Worm (Caenorhabditis elegans) whole organism, young adult: ENCODE results near the gene T13C5.7.

Source experiments
- C06A6.2 ChIP-seq: fragments of 200-800 bp; sonication (Bioruptor generic); conservative IDR thresholded peaks from 2 replicates; pipeline ENCODE4 v1.3.6; 2022; ENCODE audit warnings: missing genetic modification characterization, missing compliant biosample characterization
- C17E4.6 ChIP-seq: fragments of 200-800 bp; sonication (Bioruptor generic); IDR thresholded peaks from 2 replicates; pipeline ENCODE4 v1.3.6; 2022; ENCODE audit warnings: missing genetic modification reagents, missing genetic modification characterization, missing compliant biosample characterization
- D2030.7 ChIP-seq: fragments of 200-800 bp; sonication (Bioruptor generic); IDR thresholded peaks from 2 replicates; pipeline ENCODE4 v1.3.6; 2022; ENCODE audit warnings: missing genetic modification reagents, missing genetic modification characterization, missing compliant biosample characterization
- F23B12.7 ChIP-seq: sonication (generic microtip); optimal IDR thresholded peaks from 2 replicates; lab custom pipeline; 2017; ENCODE audit warnings: missing genetic modification characterization, mild to moderate bottlenecking, missing compliant biosample characterization, antibody characterized with exemption, moderate library complexity; ENCODE audit not compliant: insufficient read depth
- F37B4.10 ChIP-seq: fragments of 200-800 bp; sonication (Bioruptor generic); IDR thresholded peaks from 2 replicates; pipeline ENCODE4 v1.3.6; 2022; ENCODE audit warnings: missing genetic modification characterization, missing compliant biosample characterization
- F57C9.4 ChIP-seq: sonication (generic microtip); optimal IDR thresholded peaks from 2 replicates; lab custom pipeline; 2017; ENCODE audit warnings: mild to moderate bottlenecking, missing genetic modification characterization, missing compliant biosample characterization
- Y53G8AR.9 ChIP-seq: fragments of 200-800 bp; sonication (Bioruptor generic); conservative IDR thresholded peaks from 2 replicates; pipeline ENCODE4 v1.3.6; 2022; ENCODE audit warnings: missing genetic modification reagents, missing genetic modification characterization, missing compliant biosample characterization
- attf-3 ChIP-seq: fragments of 200-800 bp; sonication (Bioruptor generic); conservative IDR thresholded peaks from 2 replicates; pipeline ENCODE4 v1.3.6; 2022; ENCODE audit warnings: missing genetic modification reagents, missing genetic modification characterization, missing compliant biosample characterization
- attf-6 ChIP-seq: fragments of 200-800 bp; sonication (Bioruptor generic); IDR thresholded peaks from 2 replicates; pipeline ENCODE4 v1.3.6; 2022; ENCODE audit warnings: missing genetic modification reagents, missing genetic modification characterization, missing compliant biosample characterization
- bed-2 ChIP-seq: fragments of 200-800 bp; sonication (Bioruptor generic); IDR thresholded peaks from 2 replicates; pipeline ENCODE4 v1.3.6; 2022; ENCODE audit warnings: missing genetic modification reagents, missing genetic modification characterization, missing compliant biosample characterization
- cebp-2 ChIP-seq: fragments of 200-800 bp; sonication (Bioruptor generic); IDR thresholded peaks from 2 replicates; pipeline ENCODE4 v1.3.6; 2022; ENCODE audit warnings: missing genetic modification characterization, missing compliant biosample characterization
- ceh-40 ChIP-seq: fragments of 200-800 bp; sonication (Bioruptor generic); IDR thresholded peaks from 2 replicates; pipeline ENCODE4 v1.3.6; 2022; ENCODE audit warnings: missing genetic modification characterization, missing compliant biosample characterization
- ceh-91 ChIP-seq: fragments of 200-800 bp; sonication (Bioruptor generic); IDR thresholded peaks from 2 replicates; pipeline ENCODE4 v1.3.6; 2022; ENCODE audit warnings: missing genetic modification reagents, missing genetic modification characterization, missing compliant biosample characterization
- chd-7 ChIP-seq: sonication (generic microtip); optimal IDR thresholded peaks from 2 replicates; lab custom pipeline; 2016; ENCODE audit warnings: mild to moderate bottlenecking, missing genetic modification characterization, moderate library complexity, missing compliant biosample characterization
- dpff-1 ChIP-seq: sonication (generic microtip); optimal IDR thresholded peaks from 2 replicates; lab custom pipeline; 2017; ENCODE audit warnings: mild to moderate bottlenecking, missing genetic modification characterization, missing compliant biosample characterization
- dpl-1 ChIP-seq: fragments of 150-350 bp; optimal IDR thresholded peaks from 2 replicates; lab custom pipeline; 2014; ENCODE audit warnings: missing biosample characterization, missing genetic modification reagents, missing genetic modification characterization
- egl-18 ChIP-seq: fragments of 200-800 bp; sonication (Bioruptor generic); IDR thresholded peaks from 2 replicates; pipeline ENCODE4 v1.3.6; 2022; ENCODE audit warnings: missing genetic modification reagents, missing genetic modification characterization, missing compliant biosample characterization
- egrh-3 ChIP-seq: fragments of 200-800 bp; sonication (Bioruptor generic); IDR thresholded peaks from 2 replicates; pipeline ENCODE4 v1.3.6; 2022; ENCODE audit warnings: missing genetic modification reagents, missing genetic modification characterization, missing compliant biosample characterization
- ets-4 ChIP-seq: fragments of 200-800 bp; sonication (Bioruptor generic); optimal IDR thresholded peaks from 2 replicates; lab custom pipeline; 2018; ENCODE audit warnings: mild to moderate bottlenecking, missing genetic modification characterization, missing compliant biosample characterization
- gei-17 ChIP-seq: fragments of 200-800 bp; sonication (Bioruptor generic); optimal IDR thresholded peaks from 2 replicates; lab custom pipeline; 2018; ENCODE audit warnings: mild to moderate bottlenecking, missing genetic modification characterization, missing compliant biosample characterization
- him-1 ChIP-seq: sonication (generic microtip); optimal IDR thresholded peaks from 2 replicates; lab custom pipeline; 2016; ENCODE audit warnings: missing genotype, missing genetic modification reagents, missing genetic modification characterization, missing compliant biosample characterization
- hlh-26 ChIP-seq: fragments of 200-800 bp; sonication (Bioruptor generic); conservative IDR thresholded peaks from 2 replicates; pipeline ENCODE4 v1.3.6; 2022; ENCODE audit warnings: missing genetic modification reagents, missing genetic modification characterization, missing compliant biosample characterization
- hmg-20 ChIP-seq: fragments of 200-800 bp; sonication (Bioruptor generic); IDR thresholded peaks from 2 replicates; pipeline ENCODE4 v1.3.6; 2022; ENCODE audit warnings: missing genetic modification reagents, missing genetic modification characterization, missing compliant biosample characterization
- hsf-1 ChIP-seq: fragments of 200-800 bp; sonication (Bioruptor generic); IDR thresholded peaks from 2 replicates; pipeline ENCODE4 v1.3.6; 2022; ENCODE audit warnings: missing genetic modification reagents, missing genetic modification characterization, missing compliant biosample characterization
- lag-1 ChIP-seq: fragments of 200-800 bp; sonication (Bioruptor generic); IDR thresholded peaks from 2 replicates; pipeline ENCODE4 v1.3.6; 2022; ENCODE audit warnings: missing genetic modification reagents, missing genetic modification characterization, missing compliant biosample characterization
- let-526 ChIP-seq: fragments of 200-800 bp; sonication (Bioruptor generic); IDR thresholded peaks from 2 replicates; pipeline ENCODE4 v1.3.6; 2022; ENCODE audit warnings: missing genetic modification reagents, missing genetic modification characterization, missing compliant biosample characterization
- let-607 ChIP-seq, 2 experiments: fragments of 200-800 bp in 1 of 2; sonication (Bioruptor generic) in 1 of 2; sonication (generic microtip) in 1 of 2; optimal IDR thresholded peaks; 2 replicates each; lab custom pipeline; 2016 to 2018; ENCODE audit warnings: mild to moderate bottlenecking in 2 of 2, missing compliant biosample characterization in 2 of 2, missing genetic modification characterization in 2 of 2, moderate library complexity in 2 of 2, missing genotype in 1 of 2
- lin-35 ChIP-seq, 3 experiments: fragments of 150-350 bp in 2 of 3; sonication (generic microtip) in 1 of 3; optimal IDR thresholded peaks; 2 replicates each; lab custom pipeline; 2014 to 2018; ENCODE audit warnings: missing biosample characterization in 3 of 3, missing genetic modification characterization in 3 of 3, missing genetic modification reagents in 3 of 3
- lin-54 ChIP-seq: fragments of 200-800 bp; sonication (Bioruptor generic); optimal IDR thresholded peaks from 2 replicates; lab custom pipeline; 2018; ENCODE audit warnings: mild to moderate bottlenecking, missing genetic modification characterization, missing compliant biosample characterization
- lsy-27 ChIP-seq: sonication (generic microtip); optimal IDR thresholded peaks from 2 replicates; lab custom pipeline; 2017; ENCODE audit warnings: missing genetic modification characterization, mild to moderate bottlenecking, missing compliant biosample characterization, antibody characterized with exemption, missing genotype, borderline replicate concordance; ENCODE audit not compliant: insufficient read depth
- madf-8 ChIP-seq: fragments of 200-800 bp; sonication (Bioruptor generic); conservative IDR thresholded peaks from 2 replicates; pipeline ENCODE4 v1.3.6; 2022; ENCODE audit warnings: missing genetic modification reagents, missing genetic modification characterization, missing compliant biosample characterization
- nfya-1 ChIP-seq: sonication (generic microtip); optimal IDR thresholded peaks from 2 replicates; lab custom pipeline; 2017; ENCODE audit warnings: antibody characterized with exemption, missing compliant biosample characterization, missing genetic modification characterization, borderline replicate concordance; ENCODE audit not compliant: insufficient read depth
- nfyb-1 ChIP-seq: fragments of 200-800 bp; sonication (Bioruptor generic); IDR thresholded peaks from 2 replicates; pipeline ENCODE4 v1.3.6; 2022; ENCODE audit warnings: missing genetic modification reagents, missing genetic modification characterization, missing compliant biosample characterization
- nhr-120 ChIP-seq: fragments of 200-800 bp; sonication (Bioruptor generic); IDR thresholded peaks from 2 replicates; pipeline ENCODE4 v1.3.6; 2022; ENCODE audit warnings: missing genetic modification characterization, missing compliant biosample characterization
- pbrm-1 ChIP-seq: fragments of 200-800 bp; sonication (Bioruptor generic); IDR thresholded peaks from 2 replicates; pipeline ENCODE4 v1.3.6; 2022; ENCODE audit warnings: missing genetic modification reagents, missing genetic modification characterization, missing compliant biosample characterization
- rcor-1 ChIP-seq: fragments of 200-800 bp; sonication (Bioruptor generic); IDR thresholded peaks from 2 replicates; pipeline ENCODE4 v1.3.6; 2022; ENCODE audit warnings: missing genetic modification reagents, missing genetic modification characterization, missing compliant biosample characterization
- rpc-1 ChIP-seq, 2 experiments: fragments of 150-350 bp in 1 of 2; sonication (generic microtip) in 1 of 2; optimal IDR thresholded peaks; 2 replicates each; lab custom pipeline; 2014 to 2018; ENCODE audit warnings: missing biosample characterization in 1 of 2, missing genetic modification characterization in 1 of 2, missing genetic modification reagents in 1 of 2, missing genotype in 1 of 2
- sdz-38 ChIP-seq: sonication (generic microtip); optimal IDR thresholded peaks from 2 replicates; lab custom pipeline; 2016; ENCODE audit warnings: missing genotype, missing genetic modification characterization, missing compliant biosample characterization
- snpc-1.3 ChIP-seq: sonication (generic microtip); optimal IDR thresholded peaks from 2 replicates; lab custom pipeline; 2017; ENCODE audit warnings: missing genetic modification characterization, mild to moderate bottlenecking, missing compliant biosample characterization, antibody characterized with exemption, moderate library complexity, missing genotype, missing genetic modification reagents; ENCODE audit not compliant: insufficient read depth
- sptf-2 ChIP-seq: fragments of 200-800 bp; sonication (Bioruptor generic); optimal IDR thresholded peaks from 2 replicates; lab custom pipeline; 2018; ENCODE audit warnings: mild to moderate bottlenecking, missing genetic modification characterization, missing compliant biosample characterization
- zfh-2 ChIP-seq: fragments of 200-800 bp; sonication (Bioruptor generic); conservative IDR thresholded peaks from 2 replicates; pipeline ENCODE4 v1.3.6; 2022; ENCODE audit warnings: missing genetic modification reagents, missing genetic modification characterization, missing compliant biosample characterization

T13C5.7 gene

DNA sequence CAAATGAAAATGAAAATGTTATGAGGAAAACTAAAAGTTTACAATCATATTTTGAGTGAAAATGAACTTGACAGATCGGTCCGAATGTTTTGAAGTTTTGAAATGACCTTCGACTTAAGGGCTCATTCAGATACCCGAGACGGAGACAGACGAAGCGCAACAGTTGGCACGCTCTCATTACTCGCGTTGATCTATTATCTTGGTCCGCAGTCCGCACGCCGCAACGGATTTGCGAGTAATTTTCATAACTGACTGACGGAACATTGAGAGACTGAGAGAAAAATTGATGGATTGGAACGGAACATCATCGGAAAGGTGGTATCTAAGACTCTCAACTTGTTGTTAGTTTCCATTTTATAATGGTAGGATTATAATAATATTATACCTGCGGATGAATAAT, 34.5 kb upstream of the T13C5.7 start:
- no peak for TF ChIP-seq bed-2
- no peak for TF ChIP-seq hsf-1
- no peak for TF ChIP-seq sptf-2 (GFP tag; lab: Kevin White, UChicago)
- TF ChIP-seq lsy-27 (tag; lab: Kevin White, UChicago): no peak
- TF ChIP-seq snpc-1.3 (tag; lab: Kevin White, UChicago): no peak
- TF ChIP-seq let-607 (tag; optimal IDR thresholded peaks at IDR 0.05; lab: Kevin White, UChicago): no peak
- TF ChIP-seq attf-6 (GFP tag; lab: Robert Waterston, UW): no peak
- no peak for TF ChIP-seq C17E4.6 (GFP tag; lab: Robert Waterston, UW)
- TF ChIP-seq, all 124 proteins: peak for 0

- no peak for TF ChIP-seq cebp-2 (GFP tag; lab: Robert Waterston, UW)
- TF ChIP-seq ceh-91 (GFP tag; lab: Robert Waterston, UW): no peak
- TF ChIP-seq egrh-3 (GFP tag; lab: Robert Waterston, UW): no peak
- TF ChIP-seq him-1 (tag; lab: Kevin White, UChicago): no peak
- TF ChIP-seq D2030.7 (GFP tag; lab: Robert Waterston, UW): no peak
- TF ChIP-seq nfyb-1 (GFP tag; lab: Robert Waterston, UW): no peak
- TF ChIP-seq F57C9.4 (tag; lab: Kevin White, UChicago): no peak
- no peak for TF ChIP-seq hmg-20
- TF ChIP-seq gei-17 (GFP tag; lab: Kevin White, UChicago): no peak
- TF ChIP-seq sdz-38: no peak
- no peak for TF ChIP-seq dpff-1 (tag; lab: Kevin White, UChicago)
- TF ChIP-seq zfh-2 (GFP tag; lab: Robert Waterston, UW): no peak
- no peak for TF ChIP-seq nhr-120
- TF ChIP-seq lin-35 (GFP tag; optimal IDR thresholded peaks at IDR 0.05; lab: Kevin White, UChicago): no peak
- TF ChIP-seq ets-4 (GFP tag; lab: Kevin White, UChicago): no peak
- TF ChIP-seq madf-8 (GFP tag; lab: Robert Waterston, UW): no peak
- TF ChIP-seq bed-2: no peak
These were observed 29.9 kb upstream of the T13C5.7 start, which contains the start of gene tag-275 for ce11 chrX:6150449-6150848. Gene tag-275 (minus strand): TSS chrX:6150549.

DNA sequence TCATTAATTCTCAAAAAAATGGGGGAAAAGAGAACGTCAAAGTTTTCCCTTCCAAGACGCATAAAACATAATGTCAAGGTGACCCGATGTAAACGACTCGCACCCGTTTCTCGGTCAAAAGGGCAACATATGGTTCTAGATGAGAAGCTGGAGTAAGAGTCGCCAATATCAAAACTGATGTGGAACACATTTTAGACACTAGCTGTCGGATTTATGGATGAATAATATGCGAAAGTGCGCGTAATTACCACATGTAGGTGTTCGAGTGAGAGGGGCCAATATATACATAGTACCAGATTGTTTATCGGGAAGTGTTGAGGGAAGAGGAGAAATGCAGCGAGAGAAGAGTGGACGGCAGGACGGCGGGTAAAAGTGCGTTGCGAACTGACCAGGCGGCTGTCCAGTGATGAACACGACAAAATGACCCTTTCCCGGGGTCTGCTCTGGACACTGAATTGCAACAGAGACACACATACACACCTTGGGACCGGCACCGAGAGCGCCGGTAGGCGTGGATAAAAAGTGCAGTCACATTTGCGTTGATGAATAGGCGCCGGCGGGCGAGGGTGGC, 29.4 kb upstream of the T13C5.7 start:
- TF ChIP-seq zfh-2 (GFP tag; lab: Robert Waterston, UW) (peak; percentile 28), rcor-1 (no peak)

DNA sequence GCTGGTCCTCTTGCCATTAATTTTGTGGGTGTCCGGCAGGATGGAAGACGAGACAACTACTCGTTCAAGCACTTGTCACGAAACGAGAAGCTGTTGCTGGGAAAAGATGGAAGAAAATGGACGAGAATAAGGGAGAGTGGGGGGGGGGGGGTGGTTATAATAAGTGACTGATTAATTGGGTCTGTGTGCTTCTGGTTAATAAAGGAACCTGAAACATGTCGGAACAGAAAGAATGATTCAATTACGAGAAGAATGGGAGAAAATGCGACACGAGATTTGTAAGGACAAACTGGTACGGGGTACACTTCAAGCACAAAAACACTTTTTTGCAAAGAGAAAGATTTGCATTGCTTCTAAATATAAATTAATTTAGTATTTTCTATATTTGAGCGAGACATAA, 25.0 kb upstream of the T13C5.7 start:
- no peak for TF ChIP-seq rpc-1 (optimal IDR thresholded peaks at IDR 0.05; lab: Kevin White, UChicago)
- TF ChIP-seq rpc-1 (tag; optimal IDR thresholded peaks at IDR 0.05; lab: Kevin White, UChicago): no peak
- TF ChIP-seq F57C9.4 (tag; lab: Kevin White, UChicago): no peak
- no peak for TF ChIP-seq attf-6 (GFP tag; lab: Robert Waterston, UW)
- TF ChIP-seq attf-3: no peak
- TF ChIP-seq lin-54: no peak
- TF ChIP-seq lag-1: no peak
- TF ChIP-seq egl-18: no peak
- TF ChIP-seq C06A6.2 (GFP tag; lab: Robert Waterston, UW): no peak
- no peak for TF ChIP-seq C17E4.6 (GFP tag; lab: Robert Waterston, UW)
- no peak for TF ChIP-seq chd-7
- TF ChIP-seq pbrm-1 (GFP tag; lab: Robert Waterston, UW): no peak
- no peak for TF ChIP-seq madf-8 (GFP tag; lab: Robert Waterston, UW)
- TF ChIP-seq nfya-1 (tag; lab: Kevin White, UChicago): no peak
- no peak for TF ChIP-seq hlh-26 (GFP tag; lab: Robert Waterston, UW)
- TF ChIP-seq let-526 (GFP tag; lab: Robert Waterston, UW): no peak
- TF ChIP-seq F37B4.10 (GFP tag; lab: Robert Waterston, UW): no peak
- TF ChIP-seq Y53G8AR.9 (GFP tag; lab: Robert Waterston, UW): no peak
- TF ChIP-seq F23B12.7: no peak
- TF ChIP-seq dpl-1 (GFP tag; lab: Kevin White, UChicago): no peak
- TF ChIP-seq ceh-40 (GFP tag; lab: Robert Waterston, UW): no peak
